Worm (Caenorhabditis elegans) whole organism, late embryonic: ENCODE measurements around the gene K05F6.8.
A peak's percentile ranks its signal among the peaks of the same experiment; 100 is the strongest.

Experiments
- C08G9.2 ChIP-seq: sonication (generic microtip); optimal IDR thresholded peaks from 2 replicates; lab custom pipeline; 2016; ENCODE audit warnings: mild to moderate bottlenecking, missing genetic modification characterization, moderate library complexity, missing compliant biosample characterization
- K09A11.1 ChIP-seq: sonication (generic microtip); optimal IDR thresholded peaks from 2 replicates; lab custom pipeline; 2017; ENCODE audit warnings: antibody characterized with exemption, mild to moderate bottlenecking, missing genetic modification characterization, missing compliant biosample characterization; ENCODE audit not compliant: insufficient read depth
- T23F11.4 ChIP-seq: fragments of 200-800 bp; sonication (Bioruptor generic); optimal IDR thresholded peaks from 2 replicates; lab custom pipeline; 2018; ENCODE audit warnings: mild to moderate bottlenecking, missing genetic modification characterization, missing compliant biosample characterization
- Y22D7AL.16 ChIP-seq: sonication (generic microtip); optimal IDR thresholded peaks from 2 replicates; lab custom pipeline; 2016; ENCODE audit warnings: missing genetic modification characterization, missing compliant biosample characterization
- ahr-1 ChIP-seq: sonication (generic microtip); optimal IDR thresholded peaks from 2 replicates; lab custom pipeline; 2016; ENCODE audit warnings: missing genetic modification characterization, missing compliant biosample characterization
- ama-1 ChIP-seq: fragments of 150-350 bp; optimal IDR thresholded peaks from 2 replicates; lab custom pipeline; 2014
- ceh-14 ChIP-seq: sonication (generic microtip); optimal IDR thresholded peaks from 2 replicates; lab custom pipeline; 2016; ENCODE audit warnings: missing genotype, missing genetic modification characterization, missing compliant biosample characterization
- ceh-18 ChIP-seq: sonication (generic microtip); optimal IDR thresholded peaks from 2 replicates; lab custom pipeline; 2016; ENCODE audit warnings: missing genetic modification characterization, missing compliant biosample characterization
- ceh-19 ChIP-seq: fragments of 200-800 bp; sonication (Bioruptor generic); optimal IDR thresholded peaks from 2 replicates; lab custom pipeline; 2018; ENCODE audit warnings: mild to moderate bottlenecking, missing genetic modification characterization, missing compliant biosample characterization
- ceh-24 ChIP-seq: sonication (generic microtip); optimal IDR thresholded peaks from 2 replicates; lab custom pipeline; 2016; ENCODE audit warnings: mild to moderate bottlenecking, missing genetic modification characterization, missing compliant biosample characterization
- ceh-31 ChIP-seq: sonication (generic microtip); optimal IDR thresholded peaks from 2 replicates; lab custom pipeline; 2016; ENCODE audit warnings: missing genetic modification characterization, missing compliant biosample characterization
- ceh-45 ChIP-seq: fragments of 200-800 bp; sonication (Bioruptor generic); IDR thresholded peaks from 2 replicates; pipeline ENCODE4 v1.3.6; 2022; ENCODE audit warnings: missing genetic modification reagents, missing genetic modification characterization, missing compliant biosample characterization
- ceh-9 ChIP-seq: sonication (generic microtip); optimal IDR thresholded peaks from 2 replicates; lab custom pipeline; 2016; ENCODE audit warnings: mild to moderate bottlenecking, missing genetic modification characterization, inconsistent platforms, missing compliant biosample characterization
- che-1 ChIP-seq: sonication (generic microtip); optimal IDR thresholded peaks from 2 replicates; lab custom pipeline; 2016; ENCODE audit warnings: mild to moderate bottlenecking, missing genetic modification characterization, missing compliant biosample characterization
- dmd-4 ChIP-seq: sonication (generic microtip); optimal IDR thresholded peaks from 2 replicates; lab custom pipeline; 2016; ENCODE audit warnings: borderline replicate concordance, missing genetic modification characterization, missing compliant biosample characterization
- dve-1 ChIP-seq: sonication (generic microtip); optimal IDR thresholded peaks from 2 replicates; lab custom pipeline; 2017; ENCODE audit warnings: antibody characterized with exemption, mild to moderate bottlenecking, missing genetic modification characterization, missing compliant biosample characterization
- elt-2 ChIP-seq: sonication (generic microtip); optimal IDR thresholded peaks from 2 replicates; lab custom pipeline; 2016; ENCODE audit warnings: missing genetic modification reagents, missing genetic modification characterization, missing compliant biosample characterization
- ets-4 ChIP-seq: sonication (generic microtip); optimal IDR thresholded peaks from 2 replicates; lab custom pipeline; 2016; ENCODE audit warnings: missing genetic modification characterization, missing compliant biosample characterization
- eyg-1 ChIP-seq: sonication (generic microtip); optimal IDR thresholded peaks from 2 replicates; lab custom pipeline; 2016; ENCODE audit warnings: missing genotype, missing genetic modification characterization, missing compliant biosample characterization
- gmeb-2 ChIP-seq: sonication (generic microtip); optimal IDR thresholded peaks from 2 replicates; lab custom pipeline; 2016; ENCODE audit warnings: missing genetic modification characterization, inconsistent platforms, missing compliant biosample characterization
- hlh-13 ChIP-seq: fragments of 200-800 bp; sonication (Bioruptor generic); optimal IDR thresholded peaks from 2 replicates; lab custom pipeline; 2018; ENCODE audit warnings: mild to moderate bottlenecking, missing genetic modification characterization, missing compliant biosample characterization
- hlh-6 ChIP-seq: sonication (generic microtip); optimal IDR thresholded peaks from 2 replicates; lab custom pipeline; 2016; ENCODE audit warnings: missing genotype, missing genetic modification characterization, missing compliant biosample characterization
- lim-6 ChIP-seq: sonication (generic microtip); optimal IDR thresholded peaks from 2 replicates; lab custom pipeline; 2016; ENCODE audit warnings: missing genetic modification characterization, missing compliant biosample characterization
- madf-2 ChIP-seq: sonication (generic microtip); optimal IDR thresholded peaks from 2 replicates; lab custom pipeline; 2017; ENCODE audit warnings: missing genetic modification characterization, missing compliant biosample characterization
- nhr-11 ChIP-seq: fragments of 150-350 bp; optimal IDR thresholded peaks from 2 replicates; lab custom pipeline; 2014; ENCODE audit warnings: missing biosample characterization, missing genetic modification characterization
- nhr-232 ChIP-seq: sonication (generic microtip); optimal IDR thresholded peaks from 2 replicates; lab custom pipeline; 2016; ENCODE audit warnings: missing genetic modification characterization, missing compliant biosample characterization
- npax-4 ChIP-seq: sonication (generic microtip); optimal IDR thresholded peaks from 2 replicates; lab custom pipeline; 2016; ENCODE audit warnings: missing genetic modification characterization, missing compliant biosample characterization
- odd-2 ChIP-seq: sonication (generic microtip); optimal IDR thresholded peaks from 2 replicates; lab custom pipeline; 2017; ENCODE audit warnings: antibody characterized with exemption, mild to moderate bottlenecking, missing genetic modification characterization, missing compliant biosample characterization
- pax-1 ChIP-seq: fragments of 150-350 bp; optimal IDR thresholded peaks from 2 replicates; lab custom pipeline; 2014; ENCODE audit warnings: missing biosample characterization, missing genetic modification characterization
- pha-4 ChIP-seq: fragments of 150-350 bp; optimal IDR thresholded peaks from 2 replicates; lab custom pipeline; 2018; ENCODE audit warnings: missing biosample characterization, missing genetic modification reagents, missing genetic modification characterization
- pqm-1 ChIP-seq: sonication (generic microtip); optimal IDR thresholded peaks from 2 replicates; lab custom pipeline; 2016; ENCODE audit warnings: missing genetic modification characterization, missing compliant biosample characterization
- pros-1 ChIP-seq: fragments of 150-350 bp; optimal IDR thresholded peaks from 2 replicates; lab custom pipeline; 2014; ENCODE audit warnings: missing biosample characterization, missing genetic modification reagents, missing genetic modification characterization
- sox-4 ChIP-seq: sonication (generic microtip); optimal IDR thresholded peaks from 2 replicates; lab custom pipeline; 2017; ENCODE audit warnings: mild to moderate bottlenecking, missing genetic modification characterization, inconsistent platforms, missing compliant biosample characterization
- tbx-2 ChIP-seq: sonication (generic microtip); optimal IDR thresholded peaks from 2 replicates; lab custom pipeline; 2016; ENCODE audit warnings: missing genetic modification characterization, missing compliant biosample characterization
- tbx-7 ChIP-seq: sonication (generic microtip); optimal IDR thresholded peaks from 2 replicates; lab custom pipeline; 2016; ENCODE audit warnings: missing genotype, missing genetic modification characterization, missing compliant biosample characterization
- unc-3 ChIP-seq, 2 experiments: fragments of 200-800 bp in 1 of 2; sonication (Bioruptor generic) in 1 of 2; sonication (generic microtip) in 1 of 2; conservative IDR thresholded peaks in 1 of 2; optimal IDR thresholded peaks in 1 of 2; 2 replicates each; pipeline versions ENCODE4 v1.3.6 to Lab custom; 2016 to 2022; ENCODE audit warnings: missing compliant biosample characterization in 2 of 2, missing genetic modification characterization in 2 of 2, missing genetic modification reagents in 1 of 2
- unc-55 ChIP-seq: sonication (generic microtip); optimal IDR thresholded peaks from 2 replicates; lab custom pipeline; 2017; ENCODE audit warnings: missing biosample characterization, missing genetic modification reagents, missing genetic modification characterization
- ztf-16 ChIP-seq: sonication (generic microtip); optimal IDR thresholded peaks from 2 replicates; lab custom pipeline; 2017; ENCODE audit warnings: missing genetic modification characterization, missing compliant biosample characterization

K05F6.8 gene

ce11 chrII:1610630-1611029 is 43.1 kb upstream of the K05F6.8 start, which contains the start of gene fbxa-163:
Gene fbxa-163, minus strand, starts transcription at chrII:1610730.
- TF ChIP-seq eyg-1 (tag; lab: Kevin White, UChicago) (no peak), nhr-232 (no peak)
- TF ChIP-seq, all 69 proteins: peak for 0

- TF ChIP-seq nhr-11 (tag; lab: Kevin White, UChicago) (no peak), ceh-19 (GFP tag; lab: Kevin White, UChicago) (no peak), ceh-9 (tag; lab: Kevin White, UChicago) (no peak), ceh-18 (tag; lab: Kevin White, UChicago) (no peak), elt-2 (no peak), ceh-14 (tag; lab: Kevin White, UChicago) (no peak), pax-1 (tag; lab: Kevin White, UChicago) (no peak), unc-55 (no peak), pros-1 (tag; lab: Kevin White, UChicago) (no peak), tbx-2 (no peak), T23F11.4 (GFP tag; lab: Kevin White, UChicago) (no peak), gmeb-2 (no peak), hlh-13 (no peak), tbx-7 (tag; lab: Kevin White, UChicago) (no peak), ama-1 (no peak)
- TF ChIP-seq, all 69 proteins: peak for 0
Measured at ce11 chrII:1608915-1609314, 41.4 kb upstream of the K05F6.8 start.

- TF ChIP-seq ceh-31 (tag; lab: Kevin White, UChicago) (no peak), lim-6 (tag; lab: Kevin White, UChicago) (no peak), ceh-18 (tag; lab: Kevin White, UChicago) (no peak), ztf-16 (no peak), gmeb-2 (no peak), ceh-24 (tag; lab: Kevin White, UChicago) (no peak), K09A11.1 (tag; lab: Kevin White, UChicago) (no peak), odd-2 (tag; lab: Kevin White, UChicago) (no peak), ets-4 (tag; lab: Kevin White, UChicago) (no peak), ceh-14 (tag; lab: Kevin White, UChicago) (no peak), tbx-7 (tag; lab: Kevin White, UChicago) (no peak), nhr-232 (no peak), ahr-1 (tag; lab: Kevin White, UChicago) (no peak), C08G9.2 (no peak), eyg-1 (tag; lab: Kevin White, UChicago) (no peak)
Measured at ce11 chrII:1607575-1607974, 40.0 kb upstream of the K05F6.8 start.

- TF ChIP-seq T23F11.4 (GFP tag; lab: Kevin White, UChicago) (no peak), unc-3 (GFP tag; conservative IDR thresholded peaks at IDR 0.05; lab: Robert Waterston, UW) (no peak), unc-3 (tag; optimal IDR thresholded peaks at IDR 0.05; lab: Kevin White, UChicago) (no peak), pha-4 (no peak), ceh-9 (tag; lab: Kevin White, UChicago) (no peak), hlh-6 (no peak), sox-4 (no peak), che-1 (tag; lab: Kevin White, UChicago) (no peak)
Measured at ce11 chrII:1606079-1606478, 38.5 kb upstream of the K05F6.8 start, which contains the start of gene bath-33. Gene bath-33, minus strand, starts transcription at chrII:1606179.

ce11 chrII:1605010-1605409 is 37.5 kb upstream of the K05F6.8 start:
- TF ChIP-seq T23F11.4 (GFP tag; lab: Kevin White, UChicago): no peak
- TF ChIP-seq dve-1 (tag; lab: Kevin White, UChicago): peak; percentile 98

ce11 chrII:1603049-1603448 is 35.5 kb upstream of the K05F6.8 start:
- TF ChIP-seq gmeb-2 (no peak), lim-6 (tag; lab: Kevin White, UChicago) (no peak), tbx-2 (no peak), tbx-7 (tag; lab: Kevin White, UChicago) (no peak), Y22D7AL.16 (tag; lab: Kevin White, UChicago) (no peak), pax-1 (tag; lab: Kevin White, UChicago) (no peak), ceh-18 (tag; lab: Kevin White, UChicago) (no peak), K09A11.1 (tag; lab: Kevin White, UChicago) (no peak), pqm-1 (tag; lab: Kevin White, UChicago) (no peak), ceh-45 (no peak), C08G9.2 (no peak), dmd-4 (tag; lab: Kevin White, UChicago) (no peak), npax-4 (tag; lab: Kevin White, UChicago) (no peak), odd-2 (tag; lab: Kevin White, UChicago) (no peak), madf-2 (tag; lab: Kevin White, UChicago) (no peak)
- TF ChIP-seq, all 69 proteins: peak for 0
